Fruit fly (Drosophila melanogaster): ENCODE results near the gene Myo31DF.

DNA sequence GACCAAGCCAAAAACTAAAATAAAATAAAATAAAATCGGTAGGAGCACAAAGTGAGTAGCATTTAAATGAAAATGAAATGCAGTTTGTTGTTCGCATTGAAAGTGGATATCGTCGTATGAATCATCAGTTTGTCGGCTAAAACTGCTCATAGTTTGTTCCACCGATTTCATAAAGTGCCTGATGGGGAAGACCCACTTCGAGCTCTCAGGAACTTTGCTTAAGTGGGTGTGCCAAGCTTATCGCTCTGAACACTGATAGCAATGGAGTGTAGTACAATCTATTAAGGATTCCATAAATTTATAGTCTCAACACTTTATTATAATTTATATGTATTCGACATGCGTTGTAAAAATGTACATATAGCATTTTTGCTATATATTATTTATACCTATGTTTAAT, 3.7 kb downstream of the Myo31DF start:
- TF ChIP-seq Mnt (GFP tag; optimal IDR thresholded peaks at IDR 0.05) (no peak), CG7045 (GFP tag; optimal IDR thresholded peaks at IDR 0.05) (no peak), CG14711 (tag; optimal IDR thresholded peaks at IDR 0.05) (no peak), CG1620 (GFP tag; optimal IDR thresholded peaks at IDR 0.05) (no peak), CG12768 (GFP tag; optimal IDR thresholded peaks at IDR 0.05) (no peak), toe (GFP tag; optimal IDR thresholded peaks at IDR 0.05) (no peak), CG33017 (tag; optimal IDR thresholded peaks at IDR 0.05) (no peak), Hr96 (GFP tag; optimal IDR thresholded peaks at IDR 0.05) (no peak)
